Fruit fly (Drosophila melanogaster) Kc167 (cell line): ENCODE data around the gene Mst36Fb.

Experiments used
- h ChIP-seq: fragments of >200 bp; optimal IDR thresholded peaks from 3 replicates; lab custom pipeline; 2018; ENCODE audit warnings: missing external identifiers
- insv ChIP-seq: fragments of >200 bp; optimal IDR thresholded peaks from 3 replicates; lab custom pipeline; 2018; ENCODE audit warnings: missing external identifiers
- psq ChIP-seq: fragments of >200 bp; optimal IDR thresholded peaks from 2 replicates; lab custom pipeline; 2017; ENCODE audit warnings: missing external identifiers

DNA sequence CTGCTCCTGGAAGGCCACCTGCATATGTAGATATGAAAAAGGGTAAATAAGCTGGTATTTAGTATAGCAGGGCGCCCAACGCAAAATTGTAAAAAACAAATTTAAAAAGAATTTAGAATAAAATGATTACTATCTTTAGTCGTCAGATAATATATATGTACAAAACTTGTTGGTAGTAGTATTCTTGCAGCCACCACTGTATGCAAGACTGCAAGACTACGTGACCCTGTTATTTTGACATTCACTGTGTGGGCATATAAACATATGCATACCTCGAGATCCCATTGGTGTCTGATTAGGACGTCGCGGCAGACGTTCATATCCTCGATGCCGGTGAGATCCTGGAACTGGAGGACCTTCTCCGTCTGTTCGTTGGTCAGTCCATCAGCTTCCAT is 32.9 kb upstream of the Mst36Fb start:
- TF ChIP-seq h (lab: Kevin White, UChicago) (no peak), insv (lab: Kevin White, UChicago) (no peak), psq (lab: Kevin White, UChicago) (no peak)
